Fruit fly (Drosophila melanogaster): ENCODE results near the gene OXA1L.

Gene OXA1L

DNA sequence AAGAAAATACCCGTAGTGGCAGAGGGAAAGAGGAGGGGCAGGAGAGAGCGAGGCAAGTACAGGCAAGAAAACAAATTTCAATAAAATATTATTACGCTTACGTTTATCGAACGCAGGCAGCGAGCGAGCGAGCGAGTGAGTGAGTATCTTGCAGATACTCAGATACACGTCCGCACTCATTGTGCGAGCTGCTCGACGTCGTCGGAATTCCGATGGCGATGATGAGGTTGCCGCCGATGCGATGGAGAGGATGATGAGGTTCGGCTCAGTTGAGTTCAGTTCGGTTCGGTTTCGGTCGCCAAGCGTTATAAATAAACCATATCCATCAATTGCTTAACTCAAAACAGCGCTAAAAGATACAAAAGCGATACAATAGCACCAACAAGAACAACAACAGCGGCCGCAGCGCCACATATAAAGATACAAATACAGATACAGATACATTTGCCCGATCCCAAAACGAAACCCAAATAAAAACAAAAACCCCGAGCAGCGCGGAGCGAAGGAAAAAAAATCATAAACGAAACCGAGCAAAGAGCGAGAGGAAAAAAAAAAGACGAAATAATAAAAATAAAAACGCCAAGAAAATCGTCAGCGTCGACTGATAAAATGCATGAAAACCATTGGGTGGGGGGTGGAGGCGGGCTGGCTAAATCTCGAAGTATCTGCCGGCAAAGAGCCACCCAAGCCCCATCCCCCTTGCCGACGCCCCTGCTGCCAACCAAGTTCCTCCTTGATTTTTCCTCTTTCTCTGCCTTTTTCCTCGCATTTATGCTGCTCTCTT lies 33.7 kb downstream of the OXA1L start (continued):
- no peak for TF ChIP-seq CG17361 (GFP tag; IDR thresholded peaks at IDR 0.05)
- no peak for TF ChIP-seq bab2 (GFP tag; optimal IDR thresholded peaks at IDR 0.05)
- no peak for TF ChIP-seq jumu (GFP tag; optimal IDR thresholded peaks at IDR 0.05)
- no peak for TF ChIP-seq NfI (GFP tag; optimal IDR thresholded peaks at IDR 0.05)
- TF ChIP-seq CG2120 (GFP tag; optimal IDR thresholded peaks at IDR 0.05), result no peak
- no peak for TF ChIP-seq CG7963 (GFP tag; IDR thresholded peaks at IDR 0.05; ENCODE audit: partially characterized antibody)
- TF ChIP-seq nerfin-2 (GFP tag; IDR thresholded peaks at IDR 0.05; ENCODE audit: partially characterized antibody), result no peak
- TF ChIP-seq pnt (GFP tag; optimal IDR thresholded peaks at IDR 0.05), result no peak
- no peak for TF ChIP-seq amos (GFP tag; IDR thresholded peaks at IDR 0.05; ENCODE audit: partially characterized antibody)
- no peak for TF ChIP-seq CG17186 (GFP tag; optimal IDR thresholded peaks at IDR 0.05)
- no peak for TF ChIP-seq Sry-β (GFP tag; optimal IDR thresholded peaks at IDR 0.05)
- no peak for TF ChIP-seq CG4854 (GFP tag; optimal IDR thresholded peaks at IDR 0.05)
- TF ChIP-seq sima (GFP tag; optimal IDR thresholded peaks at IDR 0.05), result no peak
- no peak for TF ChIP-seq PHDP (tag; optimal IDR thresholded peaks at IDR 0.05)
- no peak for TF ChIP-seq CG7357 (GFP tag; IDR thresholded peaks at IDR 0.05)
- peak; percentile 23 for TF ChIP-seq CoRest (tag; optimal IDR thresholded peaks at IDR 0.05)
- no peak for TF ChIP-seq usp (GFP tag; optimal IDR thresholded peaks at IDR 0.05)
- TF ChIP-seq GATAe (GFP tag; conservative IDR thresholded peaks at IDR 0.05), result no peak
- TF ChIP-seq pan (optimal IDR thresholded peaks at IDR 0.05), result no peak
- TF ChIP-seq pan (GFP tag; optimal IDR thresholded peaks at IDR 0.05 in 1 of 2, IDR thresholded peaks at IDR 0.05 in 1 of 2), result no peak
- no peak for TF ChIP-seq Mad (GFP tag; optimal IDR thresholded peaks at IDR 0.05)
- TF ChIP-seq chif (GFP tag; optimal IDR thresholded peaks at IDR 0.05), result no peak
- no peak for TF ChIP-seq CG15514 (GFP tag; optimal IDR thresholded peaks at IDR 0.05)
- no peak for TF ChIP-seq CG6254 (GFP tag; optimal IDR thresholded peaks at IDR 0.05)
- no peak for TF ChIP-seq NC2β (GFP tag; optimal IDR thresholded peaks at IDR 0.05)
- TF ChIP-seq CG11093 (GFP tag; IDR thresholded peaks at IDR 0.05), result no peak
- no peak for TF ChIP-seq YL-1 (GFP tag; optimal IDR thresholded peaks at IDR 0.05)
- no peak for TF ChIP-seq maf-S (GFP tag; optimal IDR thresholded peaks at IDR 0.05)
- TF ChIP-seq chn (GFP tag; optimal IDR thresholded peaks at IDR 0.05), result peak; percentile 38
- TF ChIP-seq MTF-1 (GFP tag; optimal IDR thresholded peaks at IDR 0.05; ENCODE audit: borderline replicate concordance), result no peak
- no peak for TF ChIP-seq CG6765 (GFP tag; optimal IDR thresholded peaks at IDR 0.05)
- no peak for TF ChIP-seq Blimp-1 (GFP tag; optimal IDR thresholded peaks at IDR 0.05)
- TF ChIP-seq Six4 (GFP tag; optimal IDR thresholded peaks at IDR 0.05), result no peak
- TF ChIP-seq CG13424 (tag; optimal IDR thresholded peaks at IDR 0.05), result no peak
- TF ChIP-seq Xbp1 (GFP tag; optimal IDR thresholded peaks at IDR 0.05), result no peak
- no peak for TF ChIP-seq Dbx (GFP tag; IDR thresholded peaks at IDR 0.05)
- TF ChIP-seq CG14050 (GFP tag; IDR thresholded peaks at IDR 0.05), result no peak
- no peak for TF ChIP-seq CG14667 (GFP tag; IDR thresholded peaks at IDR 0.05)
- TF ChIP-seq Nf-YC (tag; optimal IDR thresholded peaks at IDR 0.05), result no peak
- TF ChIP-seq CG4617 (GFP tag; optimal IDR thresholded peaks at IDR 0.05; ENCODE audit: borderline replicate concordance), result no peak
- TF ChIP-seq CG10267 (tag; optimal IDR thresholded peaks at IDR 0.05), result no peak
- TF ChIP-seq sim (GFP tag; IDR thresholded peaks at IDR 0.05), result no peak
- TF ChIP-seq BtbVII (GFP tag; optimal IDR thresholded peaks at IDR 0.05), result no peak
- no peak for TF ChIP-seq fd3F (GFP tag; optimal IDR thresholded peaks at IDR 0.05)
- no peak for TF ChIP-seq CG8290 (GFP tag; optimal IDR thresholded peaks at IDR 0.05)
- peak in 1 of 2 experiments; percentile 54 for TF ChIP-seq CG8290 (tag; optimal IDR thresholded peaks at IDR 0.05)
- no peak for TF ChIP-seq CG31388 (GFP tag; optimal IDR thresholded peaks at IDR 0.05)
- TF ChIP-seq gfzf (GFP tag; optimal IDR thresholded peaks at IDR 0.05), result no peak
- no peak for TF ChIP-seq CG11504 (tag; optimal IDR thresholded peaks at IDR 0.05)
- peak; percentile 74 for TF ChIP-seq crol (GFP tag; IDR thresholded peaks at IDR 0.05)
